Fruit fly (Drosophila melanogaster) whole organism, wandering third instar larva: ENCODE measurements around the gene CG6340.

Source experiments
- Abd-B ChIP-seq: fragments of >200 bp; optimal IDR thresholded peaks from 2 replicates; lab custom pipeline; 2017; ENCODE audit warnings: missing biosample characterization, missing genetic modification characterization
- CG32264 ChIP-seq: fragments of 200-800 bp; sonication (Bioruptor generic); optimal IDR thresholded peaks from 2 replicates; lab custom pipeline; 2016; ENCODE audit warnings: missing biosample characterization, missing genetic modification characterization
- CG9705 ChIP-seq: fragments of 200-800 bp; sonication (Bioruptor generic); optimal IDR thresholded peaks from 2 replicates; lab custom pipeline; 2018; ENCODE audit warnings: missing biosample characterization, mild to moderate bottlenecking, missing genetic modification characterization
- CrebA ChIP-seq: fragments of 200-800 bp; sonication (Bioruptor generic); optimal IDR thresholded peaks from 2 replicates; lab custom pipeline; 2016; ENCODE audit warnings: missing biosample characterization, mild to moderate bottlenecking, missing genetic modification characterization, borderline replicate concordance
- Dfd ChIP-seq: fragments of >200 bp; optimal IDR thresholded peaks from 2 replicates; lab custom pipeline; 2017; ENCODE audit warnings: missing biosample characterization, missing genetic modification characterization
- Dif ChIP-seq: fragments of 200-275, 200-300 bp; sonication (Bioruptor generic); optimal IDR thresholded peaks from 2 replicates; lab custom pipeline; 2018; ENCODE audit warnings: missing biosample characterization, missing genetic modification characterization; ENCODE audit not compliant: partially characterized antibody
- GATAd ChIP-seq: sonication (Bioruptor generic); optimal IDR thresholded peaks from 2 replicates; lab custom pipeline; 2016; ENCODE audit warnings: missing biosample characterization, missing genetic modification characterization
- HLH106 ChIP-seq: fragments of 200-800 bp; optimal IDR thresholded peaks from 3 replicates; lab custom pipeline; 2019; ENCODE audit warnings: missing biosample characterization, mild to moderate bottlenecking, missing genetic modification characterization, moderate library complexity
- Hr78 ChIP-seq: fragments of >200 bp; optimal IDR thresholded peaks from 2 replicates; lab custom pipeline; 2017; ENCODE audit warnings: missing biosample characterization, missing genetic modification characterization
- Hr83 ChIP-seq: fragments of 200-300 bp; sonication (Bioruptor generic); optimal IDR thresholded peaks from 2 replicates; lab custom pipeline; 2016; ENCODE audit warnings: missing biosample characterization, mild to moderate bottlenecking, missing genetic modification characterization, moderate library complexity; ENCODE audit not compliant: poor library complexity, severe bottlenecking
- Jra ChIP-seq: sonication (Bioruptor generic); optimal IDR thresholded peaks from 2 replicates; lab custom pipeline; 2016; ENCODE audit warnings: missing biosample characterization, missing genetic modification characterization
- Myc ChIP-seq: fragments of >200 bp; optimal IDR thresholded peaks from 2 replicates; lab custom pipeline; 2017
- N ChIP-seq: fragments of >200 bp; optimal IDR thresholded peaks from 2 replicates; lab custom pipeline; 2018; ENCODE audit warnings: missing biosample characterization, missing external identifiers, missing genetic modification characterization
- OdsH ChIP-seq: fragments of 200-800 bp; sonication (Bioruptor generic); optimal IDR thresholded peaks from 2 replicates; lab custom pipeline; 2016; ENCODE audit warnings: missing biosample characterization, mild to moderate bottlenecking, missing genetic modification characterization
- Rel ChIP-seq, 2 experiments: fragments of 200-800 bp; sonication (Bioruptor generic) in 1 of 2; optimal IDR thresholded peaks; 2 replicates in 1 of 2; 3 replicates in 1 of 2; lab custom pipeline; 2016 to 2019; ENCODE audit warnings: mild to moderate bottlenecking in 2 of 2, missing biosample characterization in 2 of 2, missing genetic modification characterization in 2 of 2, moderate library complexity in 1 of 2
- Sp1 ChIP-seq: fragments of 200-800 bp; sonication (Bioruptor generic); optimal IDR thresholded peaks from 3 replicates; lab custom pipeline; 2019; ENCODE audit warnings: missing biosample characterization, mild to moderate bottlenecking, missing genetic modification characterization, moderate library complexity
- Vsx2 ChIP-seq: fragments of 200-300, 225-300 bp; sonication (Bioruptor generic); optimal IDR thresholded peaks from 2 replicates; lab custom pipeline; 2018; ENCODE audit warnings: missing biosample characterization, missing genetic modification characterization; ENCODE audit not compliant: partially characterized antibody
- brk ChIP-seq: fragments of 200-800 bp; sonication (Bioruptor generic); optimal IDR thresholded peaks from 2 replicates; lab custom pipeline; 2016; ENCODE audit warnings: missing biosample characterization, mild to moderate bottlenecking, missing genetic modification characterization
- dl ChIP-seq, 2 experiments: fragments of 175-275, 200-275 bp in 1 of 2; fragments of 200-275 bp in 1 of 2; sonication (Bioruptor generic); optimal IDR thresholded peaks; lab custom pipeline; 2018; ENCODE audit warnings: mild to moderate bottlenecking in 2 of 2, missing biosample characterization in 2 of 2, missing genetic modification characterization in 2 of 2, moderate library complexity in 2 of 2; ENCODE audit not compliant: partially characterized antibody in 2 of 2, insufficient read depth in 1 of 2
- dmrt93B ChIP-seq: fragments of 200-800 bp; sonication (Bioruptor generic); optimal IDR thresholded peaks from 2 replicates; lab custom pipeline; 2018; ENCODE audit warnings: missing biosample characterization, mild to moderate bottlenecking, missing genetic modification characterization
- dsf ChIP-seq: sonication (Bioruptor generic); optimal IDR thresholded peaks from 2 replicates; lab custom pipeline; 2016; ENCODE audit warnings: missing biosample characterization, missing genetic modification characterization, borderline replicate concordance
- ey ChIP-seq: fragments of 200-800 bp; sonication (Bioruptor generic); optimal IDR thresholded peaks from 2 replicates; lab custom pipeline; 2016; ENCODE audit warnings: missing biosample characterization, missing genetic modification characterization
- foxo ChIP-seq, 2 experiments: fragments of 200-800 bp; sonication (Bioruptor generic); optimal IDR thresholded peaks; 2 replicates in 1 of 2; 3 replicates in 1 of 2; lab custom pipeline; 2016 to 2017; ENCODE audit warnings: missing biosample characterization in 2 of 2, missing genetic modification characterization in 2 of 2
- fru ChIP-seq: fragments of 200-800 bp; sonication (Bioruptor generic); optimal IDR thresholded peaks from 3 replicates; lab custom pipeline; 2016; ENCODE audit warnings: missing biosample characterization, mild to moderate bottlenecking, missing genetic modification characterization
- h ChIP-seq: fragments of 200-800 bp; sonication (Bioruptor generic); optimal IDR thresholded peaks from 3 replicates; lab custom pipeline; 2016; ENCODE audit warnings: missing biosample characterization, mild to moderate bottlenecking, missing genetic modification characterization
- jim ChIP-seq: fragments of 175-275, 200-325 bp; sonication (Bioruptor generic); optimal IDR thresholded peaks from 2 replicates; lab custom pipeline; 2016; ENCODE audit warnings: missing biosample characterization, mild to moderate bottlenecking, missing genetic modification characterization
- lola ChIP-seq: fragments of >200 bp; optimal IDR thresholded peaks from 2 replicates; lab custom pipeline; 2017; ENCODE audit warnings: missing biosample characterization, missing genetic modification characterization
- psq ChIP-seq: fragments of 200-800 bp; sonication (Bioruptor generic); optimal IDR thresholded peaks from 3 replicates; lab custom pipeline; 2017; ENCODE audit warnings: missing biosample characterization, mild to moderate bottlenecking, missing genetic modification characterization, moderate library complexity
- rgr ChIP-seq: fragments of 200-800 bp; sonication (Bioruptor generic); optimal IDR thresholded peaks from 3 replicates; lab custom pipeline; 2016; ENCODE audit warnings: missing biosample characterization, mild to moderate bottlenecking, missing genetic modification characterization
- sage ChIP-seq: fragments of 200-800 bp; sonication (Bioruptor generic); optimal IDR thresholded peaks from 2 replicates; lab custom pipeline; 2016; ENCODE audit warnings: missing biosample characterization, mild to moderate bottlenecking, missing genetic modification characterization
- sv ChIP-seq: fragments of 200-800 bp; sonication (Bioruptor generic); optimal IDR thresholded peaks from 3 replicates; lab custom pipeline; 2016; ENCODE audit warnings: missing biosample characterization, missing genetic modification characterization
- tai ChIP-seq: sonication (Bioruptor generic); optimal IDR thresholded peaks from 2 replicates; lab custom pipeline; 2016; ENCODE audit warnings: missing biosample characterization, missing genetic modification characterization
- usp ChIP-seq: fragments of >200 bp; optimal IDR thresholded peaks from 2 replicates; lab custom pipeline; 2017; ENCODE audit warnings: missing biosample characterization, missing genetic modification characterization
- woc ChIP-seq: sonication (Bioruptor generic); optimal IDR thresholded peaks from 2 replicates; lab custom pipeline; 2016; ENCODE audit warnings: missing biosample characterization, mild to moderate bottlenecking, missing genetic modification characterization

CG6340 gene

dm6 chrX:15450327-15450644 is 31.9 kb upstream of the CG6340 start:
- TF ChIP-seq Dif (GFP tag; lab: Kevin White, UChicago) (no peak), jim (GFP tag; lab: Kevin White, UChicago) (no peak), Hr83 (GFP tag; lab: Kevin White, UChicago) (no peak), dl (GFP tag; optimal IDR thresholded peaks at IDR 0.05; lab: Kevin White, UChicago; ENCODE audit: insufficient read depth in 1 of 2, partially characterized antibody in 2 of 2) (no peak), Vsx2 (no peak), N (GFP tag; lab: Kevin White, UChicago) (no peak), fru (GFP tag; lab: Kevin White, UChicago) (no peak), Abd-B (GFP tag; lab: Kevin White, UChicago) (no peak), dsf (GFP tag; lab: Kevin White, UChicago) (no peak)

dm6 chrX:15453121-15453520 is 29.1 kb upstream of the CG6340 start, which contains the start of gene CG11655:
Gene CG11655, plus strand, starts transcription at chrX:15453471.
- no peak for TF ChIP-seq GATAd (GFP tag; lab: Kevin White, UChicago)
- no peak for TF ChIP-seq Jra
- peak; percentile 59 for TF ChIP-seq h (GFP tag; lab: Kevin White, UChicago)
- peak; percentile 44 for TF ChIP-seq Sp1 (GFP tag; lab: Kevin White, UChicago)
- no peak for TF ChIP-seq dmrt93B (GFP tag; lab: Kevin White, UChicago)
- no peak for TF ChIP-seq Rel (GFP tag; optimal IDR thresholded peaks at IDR 0.05; lab: Kevin White, UChicago)
- TF ChIP-seq Rel (tag; optimal IDR thresholded peaks at IDR 0.05; lab: Kevin White, UChicago) = peak; percentile 48
- TF ChIP-seq dl (GFP tag; optimal IDR thresholded peaks at IDR 0.05; lab: Kevin White, UChicago; ENCODE audit: insufficient read depth in 1 of 2, partially characterized antibody in 2 of 2) = no peak
- TF ChIP-seq CG9705 = peak; percentile 6
- TF ChIP-seq HLH106 (tag; lab: Kevin White, UChicago) = peak; percentile 54
- TF ChIP-seq Dfd (GFP tag; lab: Kevin White, UChicago) = no peak
- TF ChIP-seq Dif (GFP tag; lab: Kevin White, UChicago) = no peak
- no peak for TF ChIP-seq CG32264
- TF ChIP-seq fru (GFP tag; lab: Kevin White, UChicago) = peak; percentile 53
- peak; percentile 57 for TF ChIP-seq rgr (GFP tag; lab: Kevin White, UChicago)
- no peak for TF ChIP-seq sage (GFP tag; lab: Kevin White, UChicago)
- TF ChIP-seq brk = no peak
- peak; percentile 43 for TF ChIP-seq OdsH
- TF ChIP-seq ey = peak; percentile 21
- TF ChIP-seq Myc (lab: Kevin White, UChicago) = peak; percentile 3
- peak; percentile 45 for TF ChIP-seq psq (GFP tag; lab: Kevin White, UChicago)
- no peak for TF ChIP-seq tai (GFP tag; lab: Kevin White, UChicago)
- no peak for TF ChIP-seq CrebA (GFP tag; lab: Kevin White, UChicago)
- TF ChIP-seq jim (GFP tag; lab: Kevin White, UChicago) = no peak
- no peak for TF ChIP-seq woc (GFP tag; lab: Kevin White, UChicago)
- no peak for TF ChIP-seq Hr83 (GFP tag; lab: Kevin White, UChicago)
- TF ChIP-seq foxo (GFP tag; optimal IDR thresholded peaks at IDR 0.05; lab: Kevin White, UChicago) = peak in 1 of 2 experiments; percentile 68
- TF ChIP-seq usp (GFP tag; lab: Kevin White, UChicago) = no peak
- TF ChIP-seq Hr78 (GFP tag; lab: Kevin White, UChicago) = no peak
- TF ChIP-seq, all 38 proteins: peak for 12

- peak; percentile 12 for TF ChIP-seq sv (GFP tag; lab: Kevin White, UChicago)
- peak; percentile 71 for TF ChIP-seq Myc (lab: Kevin White, UChicago)
- TF ChIP-seq Vsx2 = peak; percentile 87
- peak; percentile 67 for TF ChIP-seq Dif (GFP tag; lab: Kevin White, UChicago)
- no peak for TF ChIP-seq h (GFP tag; lab: Kevin White, UChicago)
- no peak for TF ChIP-seq lola (GFP tag; lab: Kevin White, UChicago)
- TF ChIP-seq CrebA (GFP tag; lab: Kevin White, UChicago) = no peak
Observed at dm6 chrX:15462436-15462857, 19.7 kb upstream of the CG6340 start, which contains the start of the genes shtd, CG6294 and CG6299. Gene shtd, minus strand, starts transcription at chrX:15462441. Gene CG6294, plus strand, starts transcription at chrX:15462722. Gene CG6299, plus strand, starts transcription at chrX:15462722.
